Fruit fly (Drosophila melanogaster) whole organism, embryonic: Measurements from ENCODE around the gene Fur2.
A peak's percentile ranks its signal among the peaks of the same experiment; 100 is the strongest.

ENCODE experiments used
- Adf1 ChIP-seq: fragments of 200-800 bp; sonication (Bioruptor generic); IDR thresholded peaks from 2 replicates; pipeline ENCODE4 v1.3.6; 2022; ENCODE audit warnings: missing biosample characterization, missing genetic modification characterization
- Aef1 ChIP-seq: fragments of 200-800 bp; sonication (Bioruptor generic); IDR thresholded peaks from 3 replicates; pipeline ENCODE4 v1.3.6; 2022; ENCODE audit warnings: missing biosample characterization, missing genetic modification characterization
- Asciz ChIP-seq: fragments of 200-800 bp; sonication (Bioruptor generic); optimal IDR thresholded peaks from 2 replicates; lab custom pipeline; 2017; ENCODE audit warnings: missing biosample characterization, mild to moderate bottlenecking, missing genetic modification characterization, missing genetic modification reagents
- Awh ChIP-seq: fragments of 200-800 bp; sonication (Bioruptor generic); IDR thresholded peaks from 2 replicates; pipeline ENCODE4, ENCODE4 v1.3.6; 2022; ENCODE audit warnings: missing biosample characterization, missing genetic modification characterization
- CG10543 ChIP-seq: fragments of 200-800 bp; sonication (Bioruptor generic); optimal IDR thresholded peaks from 3 replicates; lab custom pipeline; 2017; ENCODE audit warnings: missing biosample characterization, mild to moderate bottlenecking, missing genetic modification characterization, moderate library complexity
- CG11085 ChIP-seq: fragments of 200-800 bp; sonication (Bioruptor generic); IDR thresholded peaks from 2 replicates; pipeline ENCODE4 v1.3.6; 2022; ENCODE audit warnings: missing biosample characterization, missing genetic modification characterization
- CG11696 ChIP-seq: fragments of 200-800 bp; sonication (Bioruptor generic); IDR thresholded peaks from 2 replicates; pipeline ENCODE4 v1.3.6; 2022; ENCODE audit warnings: missing biosample characterization, missing genetic modification characterization
- CG12155 ChIP-seq: fragments of 200-800 bp; sonication (Bioruptor generic); optimal IDR thresholded peaks from 3 replicates; lab custom pipeline; 2016; ENCODE audit warnings: missing biosample characterization, missing genetic modification characterization
- CG1529 ChIP-seq: fragments of 200-800 bp; sonication (Bioruptor generic); optimal IDR thresholded peaks from 3 replicates; lab custom pipeline; 2018; ENCODE audit warnings: missing biosample characterization, missing genetic modification characterization
- CG16813 ChIP-seq: fragments of 200-800 bp; sonication (Bioruptor generic); IDR thresholded peaks from 3 replicates; pipeline ENCODE4 v1.3.6; 2022; ENCODE audit warnings: missing biosample characterization, missing genetic modification characterization; ENCODE audit not compliant: partially characterized antibody
- CG16863 ChIP-seq: fragments of 200-800 bp; sonication (Bioruptor generic); optimal IDR thresholded peaks from 3 replicates; lab custom pipeline; 2016; ENCODE audit warnings: missing biosample characterization, missing genetic modification characterization
- CG17186 ChIP-seq: fragments of 200-800 bp; sonication (Bioruptor generic); optimal IDR thresholded peaks from 3 replicates; lab custom pipeline; 2017; ENCODE audit warnings: missing biosample characterization, missing genetic modification reagents, missing genetic modification characterization
- CG17829 ChIP-seq: fragments of 200-800 bp; optimal IDR thresholded peaks from 2 replicates; lab custom pipeline; 2019; ENCODE audit warnings: missing biosample characterization, mild to moderate bottlenecking, missing genetic modification characterization, moderate library complexity
- CG18599 ChIP-seq: fragments of 200-800 bp; sonication (Bioruptor generic); optimal IDR thresholded peaks from 3 replicates; lab custom pipeline; 2017; ENCODE audit warnings: missing biosample characterization, missing genetic modification characterization, mild to moderate bottlenecking, moderate library complexity, missing genetic modification reagents
- CG3163 ChIP-seq: fragments of 200-800 bp; sonication (Bioruptor generic); optimal IDR thresholded peaks from 3 replicates; lab custom pipeline; 2016; ENCODE audit warnings: missing biosample characterization, missing genetic modification characterization
- CG32772 ChIP-seq: fragments of 200-800 bp; sonication (Bioruptor generic); IDR thresholded peaks from 2 replicates; pipeline ENCODE4 v1.3.6; 2022; ENCODE audit warnings: missing biosample characterization, missing genetic modification characterization
- CG34376 ChIP-seq: fragments of 200-800 bp; sonication (Bioruptor generic); optimal IDR thresholded peaks from 2 replicates; lab custom pipeline; 2018; ENCODE audit warnings: missing biosample characterization, mild to moderate bottlenecking, missing genetic modification characterization
- CG5180 ChIP-seq: fragments of 200-800 bp; sonication (Bioruptor generic); optimal IDR thresholded peaks from 3 replicates; lab custom pipeline; 2017; ENCODE audit warnings: missing biosample characterization, missing genetic modification characterization, mild to moderate bottlenecking, moderate library complexity, missing genetic modification reagents
- CG6765 ChIP-seq: fragments of 200-800 bp; sonication (Bioruptor generic); optimal IDR thresholded peaks from 3 replicates; lab custom pipeline; 2017; ENCODE audit warnings: missing biosample characterization, mild to moderate bottlenecking, missing genetic modification characterization
- CG9437 ChIP-seq: fragments of 200-800 bp; sonication (Bioruptor generic); optimal IDR thresholded peaks from 2 replicates; lab custom pipeline; 2018; ENCODE audit warnings: missing biosample characterization, mild to moderate bottlenecking, missing genetic modification characterization
- D19A ChIP-seq: fragments of 200-800 bp; optimal IDR thresholded peaks from 3 replicates; lab custom pipeline; 2019; ENCODE audit warnings: missing biosample characterization, mild to moderate bottlenecking, missing genetic modification characterization, moderate library complexity
- ERR ChIP-seq: fragments of 200-800 bp; sonication (Bioruptor generic); optimal IDR thresholded peaks from 2 replicates; lab custom pipeline; 2016; ENCODE audit warnings: missing biosample characterization, missing genetic modification characterization
- GATAe ChIP-seq: fragments of 200-800 bp; sonication (Bioruptor generic); conservative IDR thresholded peaks from 2 replicates; pipeline ENCODE4 v1.3.6; 2022; ENCODE audit warnings: missing biosample characterization, missing genetic modification characterization
- HHEX ChIP-seq: fragments of 200-800 bp; sonication (Bioruptor generic); optimal IDR thresholded peaks from 3 replicates; lab custom pipeline; 2017; ENCODE audit warnings: missing biosample characterization, mild to moderate bottlenecking, missing genetic modification characterization, missing genetic modification reagents
- Hsf ChIP-seq: fragments of 200-800 bp; sonication (Bioruptor generic); optimal IDR thresholded peaks from 3 replicates; lab custom pipeline; 2016; ENCODE audit warnings: missing biosample characterization, missing genetic modification characterization
- NC2α ChIP-seq: fragments of 200-800 bp; sonication (Bioruptor generic); optimal IDR thresholded peaks from 2 replicates; lab custom pipeline; 2016; ENCODE audit warnings: missing biosample characterization, missing genetic modification characterization
- Optix ChIP-seq: fragments of 200-800 bp; sonication (Bioruptor generic); IDR thresholded peaks from 3 replicates; pipeline ENCODE4 v1.3.6; 2022; ENCODE audit warnings: missing biosample characterization, missing genetic modification characterization
- Sox102F ChIP-seq: fragments of 200-800 bp; sonication (Bioruptor generic); optimal IDR thresholded peaks from 2 replicates; lab custom pipeline; 2018; ENCODE audit warnings: missing biosample characterization, mild to moderate bottlenecking, missing genetic modification characterization, moderate library complexity
- Tbp ChIP-seq: fragments of >200 bp; optimal IDR thresholded peaks from 2 replicates; lab custom pipeline; 2018; ENCODE audit warnings: missing biosample characterization, missing genetic modification characterization
- chm ChIP-seq: fragments of 200-800 bp; sonication (Bioruptor generic); IDR thresholded peaks from 2 replicates; pipeline ENCODE4 v1.3.6; 2022; ENCODE audit warnings: missing biosample characterization, missing genetic modification characterization
- da ChIP-seq: fragments of 200-800 bp; sonication (Bioruptor generic); optimal IDR thresholded peaks from 2 replicates; lab custom pipeline; 2016; ENCODE audit warnings: missing biosample characterization, missing genetic modification characterization
- emc ChIP-seq: fragments of 200-800 bp; sonication (Bioruptor generic); optimal IDR thresholded peaks from 2 replicates; lab custom pipeline; 2016; ENCODE audit warnings: missing biosample characterization, missing genetic modification characterization
- exex ChIP-seq: fragments of 200-800 bp; sonication (Bioruptor generic); optimal IDR thresholded peaks from 4 replicates; lab custom pipeline; 2018; ENCODE audit warnings: missing biosample characterization, mild to moderate bottlenecking, missing genetic modification characterization, moderate library complexity
- grau ChIP-seq: fragments of 200-800 bp; optimal IDR thresholded peaks from 3 replicates; lab custom pipeline; 2019; ENCODE audit warnings: missing biosample characterization, mild to moderate bottlenecking, missing genetic modification characterization, moderate library complexity
- jumu ChIP-seq: fragments of 200-800 bp; sonication (Bioruptor generic); optimal IDR thresholded peaks from 3 replicates; lab custom pipeline; 2016; ENCODE audit warnings: missing biosample characterization, missing genetic modification characterization
- lab ChIP-seq: fragments of 200-800 bp; sonication (Bioruptor generic); optimal IDR thresholded peaks from 3 replicates; lab custom pipeline; 2017; ENCODE audit warnings: missing biosample characterization, missing genetic modification characterization, mild to moderate bottlenecking, moderate library complexity, missing genetic modification reagents
- lbe ChIP-seq: fragments of 200-800 bp; sonication (Bioruptor generic); optimal IDR thresholded peaks from 2 replicates; lab custom pipeline; 2016; ENCODE audit warnings: missing biosample characterization, mild to moderate bottlenecking, missing genetic modification characterization
- lmd ChIP-seq: fragments of 200-800 bp; sonication (Bioruptor generic); IDR thresholded peaks from 2 replicates; pipeline ENCODE4 v1.3.6; 2022; ENCODE audit warnings: missing biosample characterization, missing genetic modification characterization
- nerfin-1 ChIP-seq: fragments of 200-800 bp; sonication (Bioruptor generic); optimal IDR thresholded peaks from 3 replicates; lab custom pipeline; 2019; ENCODE audit warnings: missing biosample characterization, mild to moderate bottlenecking, missing genetic modification characterization, moderate library complexity
- nerfin-2 ChIP-seq: fragments of 200-800 bp; sonication (Bioruptor generic); IDR thresholded peaks from 2 replicates; pipeline ENCODE4 v1.3.6; 2022; ENCODE audit warnings: missing biosample characterization, missing genetic modification characterization; ENCODE audit not compliant: partially characterized antibody
- pfk ChIP-seq: fragments of 200-800 bp; sonication (Bioruptor generic); optimal IDR thresholded peaks from 2 replicates; lab custom pipeline; 2018; ENCODE audit warnings: missing biosample characterization, mild to moderate bottlenecking, missing genetic modification characterization, moderate library complexity
- phol ChIP-seq: fragments of 200-800 bp; sonication (Bioruptor generic); optimal IDR thresholded peaks from 3 replicates; lab custom pipeline; 2018; ENCODE audit warnings: missing biosample characterization, mild to moderate bottlenecking, missing genetic modification characterization, moderate library complexity
- repo ChIP-seq: fragments of 200-800 bp; sonication (Bioruptor generic); optimal IDR thresholded peaks from 2 replicates; lab custom pipeline; 2016; ENCODE audit warnings: missing biosample characterization, missing genetic modification characterization
- scrt ChIP-seq: fragments of 200-800 bp; sonication (Bioruptor generic); optimal IDR thresholded peaks from 2 replicates; lab custom pipeline; 2018; ENCODE audit warnings: missing biosample characterization, mild to moderate bottlenecking, missing genetic modification characterization, moderate library complexity
- ssp ChIP-seq: fragments of 200-800 bp; sonication (Bioruptor generic); IDR thresholded peaks from 2 replicates; pipeline ENCODE4 v1.3.6; 2022; ENCODE audit warnings: missing biosample characterization, missing genetic modification characterization
- stwl ChIP-seq: fragments of 200-800 bp; sonication (Bioruptor generic); optimal IDR thresholded peaks from 3 replicates; lab custom pipeline; 2018; ENCODE audit warnings: missing biosample characterization, mild to moderate bottlenecking, missing genetic modification characterization, moderate library complexity
- sug ChIP-seq: fragments of 200-800 bp; optimal IDR thresholded peaks from 2 replicates; lab custom pipeline; 2019; ENCODE audit warnings: missing biosample characterization, mild to moderate bottlenecking, missing genetic modification characterization, moderate library complexity
- tap ChIP-seq: fragments of 200-800 bp; optimal IDR thresholded peaks from 3 replicates; lab custom pipeline; 2019; ENCODE audit warnings: missing biosample characterization, mild to moderate bottlenecking, missing genetic modification characterization, moderate library complexity
- toy ChIP-seq: fragments of 200-800 bp; sonication (Bioruptor generic); IDR thresholded peaks from 2 replicates; pipeline ENCODE4 v1.3.6; 2022; ENCODE audit warnings: missing biosample characterization, missing genetic modification characterization
- trh ChIP-seq: fragments of 200-800 bp; sonication (Bioruptor generic); optimal IDR thresholded peaks from 2 replicates; lab custom pipeline; 2016; ENCODE audit warnings: missing biosample characterization, missing genetic modification characterization
- twi ChIP-seq: fragments of 200-800 bp; optimal IDR thresholded peaks from 2 replicates; lab custom pipeline; 2019; ENCODE audit warnings: missing biosample characterization, mild to moderate bottlenecking, missing genetic modification characterization, moderate library complexity

Gene Fur2

DNA sequence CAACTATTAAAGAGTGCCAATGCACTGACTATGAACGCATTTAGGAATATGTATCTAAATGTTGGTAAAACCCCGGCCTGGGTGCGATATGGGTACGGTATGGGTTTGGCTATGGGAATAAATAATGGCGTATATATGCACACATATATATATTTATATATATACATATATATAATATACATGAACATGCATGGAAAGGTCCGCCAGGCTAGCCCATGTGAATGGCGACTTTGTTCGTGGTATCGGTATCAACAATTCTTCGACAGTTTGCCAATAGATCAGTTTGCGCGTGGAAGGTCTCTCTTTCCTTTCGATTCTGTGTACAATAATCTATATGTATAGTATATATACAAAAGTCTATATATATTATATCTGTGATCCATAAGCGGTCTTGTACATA, 32.3 kb downstream of the Fur2 start, which contains the start of gene CG4301 (continued):
- TF ChIP-seq CG12155, result no peak
- TF ChIP-seq CG10543, result no peak
- no peak for TF ChIP-seq Awh (GFP tag; lab: Robert Waterston, UW)
- no peak for TF ChIP-seq pfk

- TF ChIP-seq D19A (tag; lab: Kevin White, UChicago) (no peak), tap (tag; lab: Kevin White, UChicago) (no peak), CG16813 (no peak), trh (GFP tag; lab: Kevin White, UChicago) (no peak), emc (GFP tag; lab: Kevin White, UChicago) (no peak), lab (GFP tag; lab: Kevin White, UChicago) (peak; percentile 20), toy (GFP tag; lab: Robert Waterston, UW) (no peak), ERR (GFP tag; lab: Kevin White, UChicago) (no peak), lbe (GFP tag; lab: Kevin White, UChicago) (no peak), Adf1 (no peak), CG18599 (GFP tag; lab: Kevin White, UChicago) (no peak), nerfin-1 (tag; lab: Kevin White, UChicago) (no peak), CG17186 (GFP tag; lab: Kevin White, UChicago) (no peak), ssp (GFP tag; lab: Robert Waterston, UW) (no peak), Sox102F (GFP tag; lab: Kevin White, UChicago) (no peak), da (GFP tag; lab: Kevin White, UChicago) (no peak), jumu (GFP tag; lab: Kevin White, UChicago) (no peak), Hsf (no peak), lmd (no peak), Optix (GFP tag; lab: Robert Waterston, UW) (no peak), GATAe (GFP tag; lab: Robert Waterston, UW) (peak; percentile 56), Tbp (GFP tag; lab: Kevin White, UChicago) (no peak), CG32772 (no peak), scrt (GFP tag; lab: Kevin White, UChicago) (no peak), CG6765 (no peak), stwl (no peak), sug (tag; lab: Kevin White, UChicago) (peak; percentile 6), chm (GFP tag; lab: Robert Waterston, UW) (no peak), phol (tag; lab: Kevin White, UChicago) (no peak), CG9437 (GFP tag; lab: Kevin White, UChicago) (no peak), nerfin-2 (GFP tag; lab: Robert Waterston, UW) (no peak), NC2α (GFP tag; lab: Kevin White, UChicago) (no peak), CG11085 (GFP tag; lab: Robert Waterston, UW) (no peak), CG3163 (GFP tag; lab: Kevin White, UChicago) (no peak), exex (tag; lab: Kevin White, UChicago) (peak; percentile 28), CG11696 (GFP tag; lab: Robert Waterston, UW) (no peak), Asciz (GFP tag; lab: Kevin White, UChicago) (no peak), CG34376 (GFP tag; lab: Kevin White, UChicago) (peak; percentile 51), CG5180 (no peak), repo (GFP tag; lab: Kevin White, UChicago) (no peak), twi (no peak), Aef1 (GFP tag; lab: Robert Waterston, UW) (no peak), CG16863 (no peak), CG17829 (tag; lab: Kevin White, UChicago) (no peak), grau (tag; lab: Kevin White, UChicago) (peak; percentile 69), HHEX (no peak), CG1529 (GFP tag; lab: Kevin White, UChicago) (no peak)
Observed at dm6 chrX:16406083-16406482, 33.2 kb downstream of the Fur2 start.
